Worm (Caenorhabditis elegans) whole organism, early embryonic: ENCODE measurements around the gene lea-1.

Source experiments
- B0310.2 ChIP-seq: sonication (generic microtip); optimal IDR thresholded peaks from 2 replicates; lab custom pipeline; 2016; ENCODE audit warnings: mild to moderate bottlenecking, missing genetic modification characterization, missing compliant biosample characterization
- F13C5.2 ChIP-seq: sonication (generic microtip); optimal IDR thresholded peaks from 2 replicates; lab custom pipeline; 2017; ENCODE audit warnings: mild to moderate bottlenecking, missing genetic modification characterization, inconsistent platforms, missing compliant biosample characterization
- aly-1 ChIP-seq: sonication (generic microtip); optimal IDR thresholded peaks from 2 replicates; lab custom pipeline; 2016; ENCODE audit warnings: missing genetic modification characterization, missing compliant biosample characterization
- ama-1 ChIP-seq: fragments of 150-350 bp; optimal IDR thresholded peaks from 2 replicates; lab custom pipeline; 2014
- ceh-13 ChIP-seq: fragments of 200-800 bp; sonication (Bioruptor generic); optimal IDR thresholded peaks from 2 replicates; lab custom pipeline; 2018; ENCODE audit warnings: mild to moderate bottlenecking, missing genetic modification characterization, missing compliant biosample characterization
- ets-7 ChIP-seq: sonication (generic microtip); optimal IDR thresholded peaks from 2 replicates; lab custom pipeline; 2016; ENCODE audit warnings: missing genotype, missing genetic modification characterization, missing compliant biosample characterization
- flt-1 ChIP-seq: fragments of 200-800 bp; sonication (Bioruptor generic); IDR thresholded peaks from 2 replicates; pipeline ENCODE4 v1.3.6; 2022; ENCODE audit warnings: missing genetic modification characterization, missing compliant biosample characterization
- hmbx-1 ChIP-seq: sonication (generic microtip); optimal IDR thresholded peaks from 2 replicates; lab custom pipeline; 2016; ENCODE audit warnings: mild to moderate bottlenecking, missing genetic modification characterization, missing compliant biosample characterization
- hmg-4 ChIP-seq: fragments of 200-800 bp; sonication (Bioruptor generic); optimal IDR thresholded peaks from 2 replicates; lab custom pipeline; 2018; ENCODE audit warnings: mild to moderate bottlenecking, missing genetic modification characterization, missing compliant biosample characterization
- hnd-1 ChIP-seq: sonication (generic microtip); optimal IDR thresholded peaks from 2 replicates; lab custom pipeline; 2016; ENCODE audit warnings: missing genetic modification characterization, missing compliant biosample characterization
- sea-1 ChIP-seq: fragments of 200-800 bp; sonication (Bioruptor generic); conservative IDR thresholded peaks from 2 replicates; pipeline ENCODE4 v1.3.6; 2022; ENCODE audit warnings: missing genetic modification characterization, missing compliant biosample characterization
- tbx-11 ChIP-seq: fragments of 200-800 bp; sonication (Bioruptor generic); IDR thresholded peaks from 2 replicates; pipeline ENCODE4 v1.3.6; 2022; ENCODE audit warnings: missing genetic modification characterization, missing compliant biosample characterization
- tbx-37 ChIP-seq: fragments of 200-800 bp; sonication (Bioruptor generic); conservative IDR thresholded peaks from 2 replicates; pipeline ENCODE4 v1.3.6; 2022; ENCODE audit warnings: missing genetic modification reagents, missing genetic modification characterization, missing compliant biosample characterization
- tra-4 ChIP-seq: sonication (generic microtip); optimal IDR thresholded peaks from 2 replicates; lab custom pipeline; 2017; ENCODE audit warnings: missing genetic modification characterization, missing compliant biosample characterization

DNA sequence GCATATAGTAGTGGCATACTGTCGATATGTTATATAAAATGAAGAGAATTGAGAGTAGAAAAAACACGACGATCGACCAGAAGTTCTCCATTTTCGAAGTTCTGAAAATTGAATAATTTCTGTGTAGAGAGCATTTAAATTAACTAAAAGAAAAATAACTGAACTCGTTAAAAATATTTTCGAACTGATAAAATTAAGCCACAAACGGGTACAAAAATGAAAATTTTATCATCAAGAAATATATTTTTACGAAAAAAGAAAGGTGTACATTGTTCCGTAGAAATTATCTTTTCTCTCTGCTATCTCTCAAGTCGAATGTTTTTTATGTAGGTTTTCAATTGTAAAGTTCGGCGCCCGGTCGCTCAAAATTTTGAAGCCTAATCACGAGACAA lies 19.3 kb downstream of the lea-1 start, which contains the start of gene acl-2:
- TF ChIP-seq ama-1, result no peak
- no peak for TF ChIP-seq hnd-1
- no peak for TF ChIP-seq B0310.2 (tag; lab: Kevin White, UChicago)
- TF ChIP-seq aly-1, result no peak
- TF ChIP-seq flt-1 (GFP tag; lab: Robert Waterston, UW), result no peak
- TF ChIP-seq hmg-4 (GFP tag; lab: Kevin White, UChicago), result no peak
- TF ChIP-seq tbx-11 (GFP tag; lab: Robert Waterston, UW), result no peak
- no peak for TF ChIP-seq ets-7
- TF ChIP-seq ceh-13 (GFP tag; lab: Kevin White, UChicago), result no peak
- TF ChIP-seq tbx-37, result no peak
- TF ChIP-seq sea-1 (GFP tag; lab: Robert Waterston, UW), result no peak
- TF ChIP-seq hmbx-1 (tag; lab: Kevin White, UChicago), result no peak
- TF ChIP-seq tra-4 (tag; lab: Kevin White, UChicago), result no peak
- TF ChIP-seq F13C5.2, result no peak
